Fruit fly (Drosophila melanogaster) whole organism: ENCODE results near the gene Phae2.

Source experiments
- psq ChIP-seq: fragments of >200 bp; optimal IDR thresholded peaks from 2 replicates; lab custom pipeline; 2017
- usp ChIP-seq: fragments of >200 bp; optimal IDR thresholded peaks from 2 replicates; lab custom pipeline; 2017; ENCODE audit warnings: missing biosample characterization, missing genetic modification characterization, mixed read lengths

DNA sequence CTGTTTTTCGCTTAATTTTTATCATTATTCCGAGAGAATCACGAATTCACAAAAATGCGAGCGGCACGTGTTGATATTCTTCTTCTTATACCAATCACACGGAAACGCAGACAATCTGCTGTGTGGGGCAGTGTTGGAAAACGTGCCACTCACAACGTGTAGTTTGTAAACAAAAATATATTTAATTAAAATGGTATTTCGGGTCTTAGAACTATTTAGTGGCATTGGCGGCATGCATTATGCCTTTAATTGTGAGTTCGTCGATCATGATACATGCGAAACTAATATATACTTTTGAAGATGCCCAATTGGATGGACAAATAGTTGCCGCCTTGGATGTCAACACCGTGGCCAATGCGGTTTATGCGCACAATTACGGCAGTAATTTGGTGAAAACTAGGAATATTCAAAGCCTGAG, 14.5 kb upstream of the Phae2 start, which contains the start of the genes CG6712 and Mt2:
- TF ChIP-seq psq (lab: Kevin White, UChicago), result no peak
- no peak for TF ChIP-seq usp (GFP tag; lab: Kevin White, UChicago)
